Fruit fly (Drosophila melanogaster) whole organism: Measurements from ENCODE around the gene CG31174.

Source experiments
- CG8478 ChIP-seq: fragments of >200 bp; optimal IDR thresholded peaks from 2 replicates; lab custom pipeline; 2018; ENCODE audit warnings: inconsistent platforms
- Dll ChIP-seq: fragments of >200 bp; optimal IDR thresholded peaks from 2 replicates; lab custom pipeline; 2017
- pan ChIP-seq: fragments of >200 bp; optimal IDR thresholded peaks from 2 replicates; lab custom pipeline; 2017
- usp ChIP-seq: fragments of >200 bp; optimal IDR thresholded peaks from 2 replicates; lab custom pipeline; 2017; ENCODE audit warnings: missing biosample characterization, missing genetic modification characterization, mixed read lengths

DNA sequence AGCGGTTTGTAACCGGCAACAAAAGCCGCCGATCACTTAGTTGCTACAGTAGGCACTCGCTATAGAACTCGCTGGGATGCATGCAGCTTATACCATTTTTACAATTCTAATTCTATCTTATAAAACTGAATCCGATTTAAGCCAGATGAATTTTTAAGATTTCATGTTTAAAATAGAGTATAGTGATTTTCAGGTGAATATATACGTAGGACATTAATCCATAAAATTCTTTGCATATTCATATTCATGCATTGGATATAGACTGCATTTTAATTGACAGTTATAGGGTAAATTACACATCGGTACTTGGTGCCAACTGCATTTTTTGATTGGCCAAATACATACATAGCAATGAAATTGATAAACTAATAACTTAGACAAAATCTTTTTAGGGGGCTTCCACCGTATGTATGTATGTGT, 18.3 kb upstream of the CG31174 start:
- TF ChIP-seq usp (GFP tag; lab: Kevin White, UChicago) = no peak
- no peak for TF ChIP-seq Dll
- TF ChIP-seq CG8478 (lab: Kevin White, UChicago) = no peak
- TF ChIP-seq pan (lab: Kevin White, UChicago) = no peak
